Worm (Caenorhabditis elegans) whole organism, L1 larva: ENCODE results near the gene F17C11.12.

Experiments used
- C04F5.9 ChIP-seq: sonication (generic microtip); optimal IDR thresholded peaks from 2 replicates; lab custom pipeline; 2016; ENCODE audit warnings: missing genetic modification characterization, missing compliant biosample characterization
- alr-1 ChIP-seq: fragments of 200-800 bp; sonication (Bioruptor generic); optimal IDR thresholded peaks from 2 replicates; lab custom pipeline; 2018; ENCODE audit warnings: borderline replicate concordance, mild to moderate bottlenecking, missing genetic modification characterization, missing compliant biosample characterization
- ama-1 ChIP-seq: fragments of 150-350 bp; optimal IDR thresholded peaks from 2 replicates; lab custom pipeline; 2014
- blmp-1 ChIP-seq: fragments of 150-350 bp; optimal IDR thresholded peaks from 2 replicates; lab custom pipeline; 2014; ENCODE audit warnings: missing biosample characterization, missing genetic modification characterization
- ceh-82 ChIP-seq, 3 experiments: fragments of 150-350 bp in 1 of 3; sonication (generic microtip) in 2 of 3; optimal IDR thresholded peaks; 2 replicates each; lab custom pipeline; 2014 to 2017; ENCODE audit warnings: missing biosample characterization in 3 of 3, missing genetic modification characterization in 3 of 3
- ceh-90 ChIP-seq: sonication (generic microtip); optimal IDR thresholded peaks from 2 replicates; lab custom pipeline; 2016; ENCODE audit warnings: missing genetic modification characterization, missing compliant biosample characterization
- efl-1 ChIP-seq, 4 experiments: fragments of 150-350 bp; optimal IDR thresholded peaks in 3 of 4; peaks in 1 of 4; 1 replicate in 1 of 4; 2 replicates in 3 of 4; lab custom pipeline; 2014; ENCODE audit warnings: missing biosample characterization in 2 of 4, missing genetic modification characterization in 2 of 4, missing genetic modification reagents in 2 of 4
- efl-3 ChIP-seq: fragments of 200-800 bp; sonication (Bioruptor generic); optimal IDR thresholded peaks from 2 replicates; lab custom pipeline; 2018; ENCODE audit warnings: mild to moderate bottlenecking, missing genetic modification characterization, missing compliant biosample characterization
- egl-13 ChIP-seq: sonication (generic microtip); optimal IDR thresholded peaks from 2 replicates; lab custom pipeline; 2016; ENCODE audit warnings: missing genotype, missing genetic modification reagents, missing genetic modification characterization, missing compliant biosample characterization
- elt-3 ChIP-seq, 6 experiments: fragments of 150-350 bp in 1 of 6; sonication (generic microtip); optimal IDR thresholded peaks; 2 replicates each; lab custom pipeline; 2017 to 2018; ENCODE audit warnings: missing biosample characterization in 6 of 6, missing genetic modification characterization in 6 of 6, inconsistent platforms in 1 of 6
- fkh-4 ChIP-seq: sonication (generic microtip); optimal IDR thresholded peaks from 2 replicates; lab custom pipeline; 2016; ENCODE audit warnings: missing compliant biosample characterization, missing genetic modification characterization, borderline replicate concordance
- fkh-8 ChIP-seq: sonication (generic microtip); optimal IDR thresholded peaks from 2 replicates; lab custom pipeline; 2016; ENCODE audit warnings: mild to moderate bottlenecking, missing genetic modification characterization, missing compliant biosample characterization
- hpl-2 ChIP-seq: fragments of 150-350 bp; optimal IDR thresholded peaks from 2 replicates; lab custom pipeline; 2014; ENCODE audit warnings: missing biosample characterization, missing genetic modification reagents, missing genetic modification characterization
- irx-1 ChIP-seq: sonication (generic microtip); optimal IDR thresholded peaks from 2 replicates; lab custom pipeline; 2016; ENCODE audit warnings: missing genetic modification characterization, missing compliant biosample characterization
- jun-1 ChIP-seq: fragments of 150-350 bp; optimal IDR thresholded peaks from 2 replicates; lab custom pipeline; 2014; ENCODE audit warnings: missing biosample characterization, missing genetic modification reagents, missing genetic modification characterization
- lin-14 ChIP-seq: fragments of 200-800 bp; sonication (Bioruptor generic); optimal IDR thresholded peaks from 2 replicates; lab custom pipeline; 2018; ENCODE audit warnings: mild to moderate bottlenecking, missing genetic modification characterization, moderate library complexity, missing compliant biosample characterization
- lin-35 ChIP-seq, 2 experiments: fragments of 150-350 bp; optimal IDR thresholded peaks; 2 replicates each; lab custom pipeline; 2014; ENCODE audit warnings: missing biosample characterization in 2 of 2, missing genetic modification characterization in 2 of 2, missing genetic modification reagents in 2 of 2
- lir-3 ChIP-seq: sonication (generic microtip); optimal IDR thresholded peaks from 2 replicates; lab custom pipeline; 2016; ENCODE audit warnings: mild to moderate bottlenecking, missing genetic modification characterization, moderate library complexity, missing compliant biosample characterization; ENCODE audit not compliant: poor library complexity
- lsy-2 ChIP-seq, 2 experiments: fragments of 150-350 bp; optimal IDR thresholded peaks; 2 replicates each; lab custom pipeline; 2014; ENCODE audit warnings: missing biosample characterization in 2 of 2, missing genetic modification characterization in 2 of 2
- mef-2 ChIP-seq: fragments of 150-350 bp; optimal IDR thresholded peaks from 2 replicates; lab custom pipeline; 2014; ENCODE audit warnings: missing biosample characterization, missing genetic modification characterization
- mep-1 ChIP-seq: fragments of 150-350 bp; optimal IDR thresholded peaks from 2 replicates; lab custom pipeline; 2014; ENCODE audit warnings: missing biosample characterization, missing genetic modification characterization
- nhr-19 ChIP-seq: fragments of 200-800 bp; sonication (Bioruptor generic); conservative IDR thresholded peaks from 2 replicates; pipeline ENCODE4 v1.3.6; 2022; ENCODE audit warnings: missing genetic modification characterization, missing compliant biosample characterization
- nhr-47 ChIP-seq: sonication (generic microtip); optimal IDR thresholded peaks from 2 replicates; lab custom pipeline; 2016; ENCODE audit warnings: mild to moderate bottlenecking, missing genetic modification characterization, moderate library complexity, missing compliant biosample characterization
- nhr-71 ChIP-seq: sonication (generic microtip); optimal IDR thresholded peaks from 2 replicates; lab custom pipeline; 2016; ENCODE audit warnings: mild to moderate bottlenecking, missing genetic modification characterization, moderate library complexity, missing compliant biosample characterization
- nhr-76 ChIP-seq: sonication (generic microtip); optimal IDR thresholded peaks from 2 replicates; lab custom pipeline; 2017; ENCODE audit warnings: missing biosample characterization, missing genetic modification characterization
- nhr-84 ChIP-seq: sonication (generic microtip); optimal IDR thresholded peaks from 2 replicates; lab custom pipeline; 2017; ENCODE audit warnings: missing biosample characterization, missing genetic modification characterization
- nhr-85 ChIP-seq: sonication (generic microtip); peaks from one replicate; lab custom pipeline; 2016; ENCODE audit warnings: missing genetic modification characterization, inconsistent platforms, missing compliant biosample characterization
- rnt-1 ChIP-seq: sonication (generic microtip); optimal IDR thresholded peaks from 2 replicates; lab custom pipeline; 2016; ENCODE audit warnings: mild to moderate bottlenecking, missing genetic modification characterization, moderate library complexity, missing compliant biosample characterization
- skn-1 ChIP-seq: fragments of 150-350 bp; optimal IDR thresholded peaks from 2 replicates; lab custom pipeline; 2014; ENCODE audit warnings: missing biosample characterization, missing genetic modification characterization
- snpc-4 ChIP-seq: fragments of 150-350 bp; optimal IDR thresholded peaks from 2 replicates; lab custom pipeline; 2014; ENCODE audit warnings: missing biosample characterization, missing genetic modification characterization
- snu-23 ChIP-seq: sonication (generic microtip); optimal IDR thresholded peaks from 2 replicates; lab custom pipeline; 2016; ENCODE audit warnings: missing genetic modification characterization, missing compliant biosample characterization
- sox-4 ChIP-seq: sonication (generic microtip); optimal IDR thresholded peaks from 2 replicates; lab custom pipeline; 2016; ENCODE audit warnings: missing genetic modification characterization, missing compliant biosample characterization
- sptf-1 ChIP-seq: fragments of 150-350 bp; optimal IDR thresholded peaks from 2 replicates; lab custom pipeline; 2014; ENCODE audit warnings: missing biosample characterization, missing genetic modification characterization
- swsn-7 ChIP-seq: sonication (generic microtip); optimal IDR thresholded peaks from 2 replicates; lab custom pipeline; 2016; ENCODE audit warnings: missing genetic modification characterization, missing compliant biosample characterization
- tlp-1 ChIP-seq: fragments of 150-350 bp; optimal IDR thresholded peaks from 2 replicates; lab custom pipeline; 2014; ENCODE audit warnings: missing biosample characterization, missing genetic modification characterization
- unc-30 ChIP-seq: sonication (generic microtip); optimal IDR thresholded peaks from 2 replicates; lab custom pipeline; 2017; ENCODE audit warnings: missing biosample characterization, missing genetic modification characterization
- vab-15 ChIP-seq: sonication (generic microtip); optimal IDR thresholded peaks from 2 replicates; lab custom pipeline; 2017; ENCODE audit warnings: missing genotype, mild to moderate bottlenecking, missing genetic modification characterization, missing compliant biosample characterization
- xbp-1 ChIP-seq: sonication (generic microtip); optimal IDR thresholded peaks from 2 replicates; lab custom pipeline; 2016; ENCODE audit warnings: missing genetic modification characterization, missing compliant biosample characterization
- ztf-4 ChIP-seq: fragments of 150-350 bp; optimal IDR thresholded peaks from 2 replicates; lab custom pipeline; 2014; ENCODE audit warnings: missing biosample characterization, missing genetic modification characterization

F17C11.12 gene

DNA sequence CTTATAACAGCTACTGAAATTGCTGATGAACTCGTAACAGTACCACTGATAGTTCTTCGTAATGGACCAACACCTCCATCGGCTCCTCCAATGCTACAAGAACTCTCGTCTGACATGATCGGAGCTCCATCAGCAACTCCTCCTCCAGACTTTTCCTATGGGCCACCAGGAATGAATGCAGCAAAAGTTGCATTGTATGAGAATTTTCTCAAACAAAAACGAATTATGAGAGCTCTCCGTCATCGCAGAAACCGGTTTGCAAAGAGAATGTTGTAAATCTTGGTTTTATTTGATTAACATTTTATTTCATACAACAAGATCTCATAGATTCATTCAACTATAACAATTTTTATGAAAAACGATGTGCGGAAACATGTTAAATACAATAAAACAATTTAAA, 49.2 kb downstream of the F17C11.12 start (continued):
- TF ChIP-seq irx-1 (no peak), efl-3 (no peak), nhr-85 (peak; percentile 30), mef-2 (tag; lab: Kevin White, UChicago) (no peak), efl-1 (optimal IDR thresholded peaks at IDR 0.05; lab: Kevin White, UChicago) (no peak), efl-1 (GFP tag; optimal IDR thresholded peaks at IDR 0.05 in 1 of 2; lab: Kevin White, UChicago) (peak in 1 of 2 experiments; percentile 89), nhr-71 (peak; percentile 34), alr-1 (tag; lab: Kevin White, UChicago) (no peak), C04F5.9 (tag; lab: Kevin White, UChicago) (no peak), ceh-82 (tag; optimal IDR thresholded peaks at IDR 0.05; lab: Kevin White, UChicago) (no peak), sptf-1 (no peak), fkh-8 (no peak), fkh-4 (tag; lab: Kevin White, UChicago) (no peak), lir-3 (tag; lab: Kevin White, UChicago) (no peak), swsn-7 (tag; lab: Kevin White, UChicago) (no peak), nhr-19 (GFP tag; lab: Robert Waterston, UW) (no peak), unc-30 (tag; lab: Kevin White, UChicago) (no peak), skn-1 (tag; lab: Kevin White, UChicago) (no peak), egl-13 (tag; lab: Kevin White, UChicago) (no peak), vab-15 (no peak), jun-1 (no peak), ztf-4 (no peak), xbp-1 (tag; lab: Kevin White, UChicago) (no peak), hpl-2 (GFP tag; lab: Kevin White, UChicago) (no peak), mep-1 (no peak), lin-35 (GFP tag; optimal IDR thresholded peaks at IDR 0.05; lab: Kevin White, UChicago) (peak in 1 of 2 experiments; percentile 9), ama-1 (lab: Kevin White, UChicago) (peak; percentile 15), lsy-2 (tag; optimal IDR thresholded peaks at IDR 0.05; lab: Kevin White, UChicago) (peak in 1 of 2 experiments; percentile 3), nhr-84 (tag; lab: Kevin White, UChicago) (no peak), rnt-1 (no peak), nhr-47 (tag; lab: Kevin White, UChicago) (peak; percentile 6), ceh-90 (tag; lab: Kevin White, UChicago) (no peak), sox-4 (no peak)

ce11 chrV:10886405-10886887, 50.3 kb downstream of the F17C11.12 start, which contains the start of gene F32D8.3:
Gene F32D8.3, plus strand, starts transcription at chrV:10886837.
- TF ChIP-seq tlp-1 (no peak), elt-3 (tag; optimal IDR thresholded peaks at IDR 0.05; lab: Kevin White, UChicago) (peak in 1 of 6 experiments; percentile 36), snu-23 (no peak), nhr-76 (no peak), snpc-4 (no peak), lin-14 (GFP tag; lab: Kevin White, UChicago) (peak; percentile 46), blmp-1 (tag; lab: Kevin White, UChicago) (peak; percentile 98)
